Fruit fly (Drosophila melanogaster) whole organism, prepupa: ENCODE results near the gene CG1542.

Experiments used
- CG10631 ChIP-seq: fragments of 200-800 bp; sonication (Bioruptor generic); optimal IDR thresholded peaks from 2 replicates; lab custom pipeline; 2016; ENCODE audit warnings: missing biosample characterization, missing genetic modification characterization
- CG10669 ChIP-seq: fragments of 200-800 bp; sonication (Bioruptor generic); optimal IDR thresholded peaks from 3 replicates; lab custom pipeline; 2018; ENCODE audit warnings: missing biosample characterization, mild to moderate bottlenecking, missing genetic modification characterization, moderate library complexity
- CG11762 ChIP-seq: fragments of 200-800 bp; sonication (Bioruptor generic); optimal IDR thresholded peaks from 3 replicates; lab custom pipeline; 2016; ENCODE audit warnings: missing biosample characterization, missing genetic modification characterization; ENCODE audit not compliant: insufficient read depth
- CG11902 ChIP-seq: fragments of 200-800 bp; sonication (Bioruptor generic); optimal IDR thresholded peaks from 3 replicates; lab custom pipeline; 2016; ENCODE audit warnings: missing biosample characterization, missing genetic modification characterization
- CG1621 ChIP-seq: fragments of 200-800 bp; sonication (Bioruptor generic); optimal IDR thresholded peaks from 3 replicates; lab custom pipeline; 2018; ENCODE audit warnings: missing biosample characterization, mild to moderate bottlenecking, missing genetic modification characterization
- CG16779 ChIP-seq: fragments of 200-800 bp; sonication (Bioruptor generic); optimal IDR thresholded peaks from 3 replicates; lab custom pipeline; 2017; ENCODE audit warnings: missing biosample characterization, mild to moderate bottlenecking, missing genetic modification characterization
- CG31627 ChIP-seq: fragments of 200-800 bp; sonication (Bioruptor generic); optimal IDR thresholded peaks from 3 replicates; lab custom pipeline; 2016; ENCODE audit warnings: missing biosample characterization, missing genetic modification characterization
- CG34406 ChIP-seq: fragments of 200-800 bp; sonication (Bioruptor generic); optimal IDR thresholded peaks from 3 replicates; lab custom pipeline; 2016; ENCODE audit warnings: missing biosample characterization, missing genetic modification characterization
- CG3919 ChIP-seq: fragments of 200-800 bp; sonication (Bioruptor generic); optimal IDR thresholded peaks from 3 replicates; lab custom pipeline; 2016; ENCODE audit warnings: missing biosample characterization, missing genetic modification characterization
- CG4318 ChIP-seq: fragments of 200-800 bp; sonication (Bioruptor generic); optimal IDR thresholded peaks from 3 replicates; lab custom pipeline; 2017; ENCODE audit warnings: missing biosample characterization, mild to moderate bottlenecking, missing genetic modification characterization
- CG6163 ChIP-seq: fragments of 200-800 bp; sonication (Bioruptor generic); IDR thresholded peaks from 3 replicates; pipeline ENCODE4 v1.3.6; 2022; ENCODE audit warnings: missing biosample characterization, missing genetic modification characterization
- CG6276 ChIP-seq: fragments of 200-800 bp; sonication (Bioruptor generic); optimal IDR thresholded peaks from 2 replicates; lab custom pipeline; 2017; ENCODE audit warnings: missing biosample characterization, mild to moderate bottlenecking, missing genetic modification characterization
- CG6792 ChIP-seq: fragments of 200-800 bp; sonication (Bioruptor generic); optimal IDR thresholded peaks from 3 replicates; lab custom pipeline; 2016; ENCODE audit warnings: missing biosample characterization, missing genetic modification characterization
- CG6808 ChIP-seq: fragments of 200-800 bp; sonication (Bioruptor generic); optimal IDR thresholded peaks from 3 replicates; lab custom pipeline; 2017; ENCODE audit warnings: missing biosample characterization, missing genetic modification characterization, mild to moderate bottlenecking, moderate library complexity, missing genetic modification reagents
- CG6854 ChIP-seq: fragments of 200-800 bp; sonication (Bioruptor generic); optimal IDR thresholded peaks from 2 replicates; lab custom pipeline; 2017; ENCODE audit warnings: missing biosample characterization, mild to moderate bottlenecking, missing genetic modification characterization
- CG7368 ChIP-seq: fragments of 200-800 bp; sonication (Bioruptor generic); optimal IDR thresholded peaks from 3 replicates; lab custom pipeline; 2016; ENCODE audit warnings: missing biosample characterization, missing genetic modification characterization
- CG8119 ChIP-seq: fragments of 200-800 bp; sonication (Bioruptor generic); IDR thresholded peaks from 3 replicates; pipeline ENCODE4 v1.3.6; 2022; ENCODE audit warnings: missing biosample characterization, missing genetic modification characterization
- CG8319 ChIP-seq: fragments of 200-800 bp; sonication (Bioruptor generic); optimal IDR thresholded peaks from 3 replicates; lab custom pipeline; 2016; ENCODE audit warnings: missing biosample characterization, missing genetic modification characterization
- CG8632 ChIP-seq: fragments of 200-800 bp; sonication (Bioruptor generic); optimal IDR thresholded peaks from 3 replicates; lab custom pipeline; 2016; ENCODE audit warnings: missing biosample characterization, missing genetic modification characterization
- CG9139 ChIP-seq: fragments of 200-800 bp; sonication (Bioruptor generic); optimal IDR thresholded peaks from 3 replicates; lab custom pipeline; 2017; ENCODE audit warnings: missing biosample characterization, mild to moderate bottlenecking, missing genetic modification characterization
- Eip75B ChIP-seq: fragments of 200-800 bp; sonication (Bioruptor generic); optimal IDR thresholded peaks from 3 replicates; lab custom pipeline; 2016; ENCODE audit warnings: missing biosample characterization, missing genetic modification characterization
- Eip78C ChIP-seq: fragments of 200-800 bp; sonication (Bioruptor generic); peaks from one replicate; lab custom pipeline; 2016; ENCODE audit warnings: missing biosample characterization, missing genetic modification characterization
- Ets21C ChIP-seq: fragments of 200-800 bp; sonication (Bioruptor generic); optimal IDR thresholded peaks from 3 replicates; lab custom pipeline; 2016; ENCODE audit warnings: missing biosample characterization, missing genetic modification characterization
- Ets96B ChIP-seq: fragments of 200-800 bp; optimal IDR thresholded peaks from 2 replicates; lab custom pipeline; 2019; ENCODE audit warnings: missing biosample characterization, mild to moderate bottlenecking, missing genetic modification characterization, moderate library complexity
- Gug ChIP-seq: fragments of 200-800 bp; sonication (Bioruptor generic); IDR thresholded peaks from 2 replicates; pipeline ENCODE4 v1.3.6; 2022; ENCODE audit warnings: missing biosample characterization, missing genetic modification characterization
- Hr38 ChIP-seq: sonication (Bioruptor generic); optimal IDR thresholded peaks from 2 replicates; lab custom pipeline; 2016; ENCODE audit warnings: missing biosample characterization, missing genetic modification characterization
- Hr39 ChIP-seq: fragments of 200-800 bp; sonication (Bioruptor generic); optimal IDR thresholded peaks from 2 replicates; lab custom pipeline; 2016; ENCODE audit warnings: missing biosample characterization, missing genetic modification characterization
- OdsH ChIP-seq: fragments of 200-800 bp; sonication (Bioruptor generic); optimal IDR thresholded peaks from 3 replicates; lab custom pipeline; 2016; ENCODE audit warnings: missing biosample characterization, missing genetic modification characterization
- Smox ChIP-seq: fragments of 200-800 bp; sonication (Bioruptor generic); optimal IDR thresholded peaks from 3 replicates; lab custom pipeline; 2016; ENCODE audit warnings: missing biosample characterization, missing genetic modification characterization
- Sox14 ChIP-seq: fragments of 200-800 bp; sonication (Bioruptor generic); optimal IDR thresholded peaks from 3 replicates; lab custom pipeline; 2016; ENCODE audit warnings: missing biosample characterization, missing genetic modification characterization
- Sox15 ChIP-seq: fragments of 200-800 bp; sonication (Bioruptor generic); optimal IDR thresholded peaks from 3 replicates; lab custom pipeline; 2016; ENCODE audit warnings: missing biosample characterization, missing genetic modification characterization
- achi ChIP-seq: fragments of 200-800 bp; sonication (Bioruptor generic); optimal IDR thresholded peaks from 3 replicates; lab custom pipeline; 2016; ENCODE audit warnings: missing biosample characterization, missing genetic modification characterization
- acj6 ChIP-seq: fragments of 200-800 bp; sonication (Bioruptor generic); optimal IDR thresholded peaks from 3 replicates; lab custom pipeline; 2016; ENCODE audit warnings: missing biosample characterization, missing genetic modification characterization
- cyc ChIP-seq: fragments of 200-800 bp; sonication (Bioruptor generic); optimal IDR thresholded peaks from 3 replicates; lab custom pipeline; 2016; ENCODE audit warnings: missing biosample characterization, missing genetic modification characterization
- dac ChIP-seq: fragments of 200-800 bp; sonication (Bioruptor generic); optimal IDR thresholded peaks from 2 replicates; lab custom pipeline; 2017; ENCODE audit warnings: missing biosample characterization, mild to moderate bottlenecking, missing genetic modification characterization
- eg ChIP-seq: fragments of 200-800 bp; sonication (Bioruptor generic); IDR thresholded peaks from 3 replicates; pipeline ENCODE4 v1.3.6; 2022; ENCODE audit warnings: missing biosample characterization, missing genetic modification characterization
- esn ChIP-seq: fragments of 200-800 bp; sonication (Bioruptor generic); optimal IDR thresholded peaks from 2 replicates; lab custom pipeline; 2016; ENCODE audit warnings: missing biosample characterization, mild to moderate bottlenecking, missing genetic modification characterization, moderate library complexity
- fd59A ChIP-seq: fragments of 200-800 bp; sonication (Bioruptor generic); optimal IDR thresholded peaks from 2 replicates; lab custom pipeline; 2017; ENCODE audit warnings: missing biosample characterization, mild to moderate bottlenecking, missing genetic modification characterization, missing genetic modification reagents
- fd85E ChIP-seq: fragments of 200-800 bp; sonication (Bioruptor generic); optimal IDR thresholded peaks from 3 replicates; lab custom pipeline; 2016; ENCODE audit warnings: missing biosample characterization, missing genetic modification characterization
- fkh ChIP-seq: fragments of 200-800 bp; sonication (Bioruptor generic); optimal IDR thresholded peaks from 3 replicates; lab custom pipeline; 2017; ENCODE audit warnings: missing biosample characterization, mild to moderate bottlenecking, missing genetic modification characterization, moderate library complexity
- lz ChIP-seq: fragments of 200-800 bp; sonication (Bioruptor generic); optimal IDR thresholded peaks from 3 replicates; lab custom pipeline; 2016; ENCODE audit warnings: missing biosample characterization, missing genetic modification characterization
- net ChIP-seq: fragments of 200-800 bp; sonication (Bioruptor generic); optimal IDR thresholded peaks from 3 replicates; lab custom pipeline; 2016; ENCODE audit warnings: missing biosample characterization, missing genetic modification characterization
- salr ChIP-seq, 2 experiments: fragments of 200-800 bp; sonication (Bioruptor generic); optimal IDR thresholded peaks; 3 replicates each; lab custom pipeline; 2016 to 2018; ENCODE audit warnings: missing biosample characterization in 2 of 2, missing genetic modification characterization in 2 of 2, mild to moderate bottlenecking in 1 of 2
- spab ChIP-seq: fragments of 200-800 bp; sonication (Bioruptor generic); optimal IDR thresholded peaks from 2 replicates; lab custom pipeline; 2017; ENCODE audit warnings: missing biosample characterization, mild to moderate bottlenecking, missing genetic modification characterization, missing genetic modification reagents
- ss ChIP-seq, 2 experiments: fragments of 200-800 bp; sonication (Bioruptor generic); optimal IDR thresholded peaks; 2 replicates in 1 of 2; 3 replicates in 1 of 2; lab custom pipeline; 2017 to 2018; ENCODE audit warnings: mild to moderate bottlenecking in 2 of 2, missing biosample characterization in 2 of 2, missing genetic modification characterization in 2 of 2, moderate library complexity in 1 of 2
- topi ChIP-seq: fragments of 200-800 bp; sonication (Bioruptor generic); optimal IDR thresholded peaks from 3 replicates; lab custom pipeline; 2016; ENCODE audit warnings: missing biosample characterization, missing genetic modification characterization
- vri ChIP-seq: fragments of 200-800 bp; sonication (Bioruptor generic); optimal IDR thresholded peaks from 3 replicates; lab custom pipeline; 2016; ENCODE audit warnings: missing biosample characterization, mild to moderate bottlenecking, missing genetic modification characterization

CG1542 gene

dm6 chr3R:31221337-31222047 is 8.2 kb downstream of the CG1542 start (continued):
- TF ChIP-seq Hr38, result no peak
- no peak for TF ChIP-seq acj6 (GFP tag; lab: Kevin White, UChicago)
- TF ChIP-seq CG6808 (GFP tag; lab: Kevin White, UChicago), result peak; percentile 83
- TF ChIP-seq CG16779, result peak; percentile 86

- peak; percentile 71 for TF ChIP-seq OdsH (GFP tag; lab: Kevin White, UChicago)
- peak; percentile 79 for TF ChIP-seq esn
- peak; percentile 72 for TF ChIP-seq Smox (GFP tag; lab: Kevin White, UChicago)
- peak; percentile 60 for TF ChIP-seq CG3919
- peak; percentile 61 for TF ChIP-seq CG6808 (GFP tag; lab: Kevin White, UChicago)
- TF ChIP-seq fkh, result peak; percentile 10
- TF ChIP-seq CG11902 (GFP tag; lab: Kevin White, UChicago), result peak; percentile 34
- TF ChIP-seq Sox15 (GFP tag; lab: Kevin White, UChicago), result peak; percentile 48
- peak; percentile 91 for TF ChIP-seq Eip78C (GFP tag; lab: Kevin White, UChicago)
- peak; percentile 57 for TF ChIP-seq CG8632 (GFP tag; lab: Kevin White, UChicago)
- TF ChIP-seq ss (GFP tag; optimal IDR thresholded peaks at IDR 0.05; lab: Kevin White, UChicago), result peak; percentile 31 to 59
- TF ChIP-seq CG10669 (GFP tag; lab: Kevin White, UChicago), result peak; percentile 66
- TF ChIP-seq lz (GFP tag; lab: Kevin White, UChicago), result peak; percentile 79
- peak; percentile 43 for TF ChIP-seq CG7368 (GFP tag; lab: Kevin White, UChicago)
- TF ChIP-seq CG11762 (GFP tag; lab: Kevin White, UChicago), result no peak
- TF ChIP-seq Hr38, result no peak
- TF ChIP-seq CG8319 (GFP tag; lab: Kevin White, UChicago), result peak; percentile 42
- peak; percentile 78 for TF ChIP-seq CG31627 (GFP tag; lab: Kevin White, UChicago)
- TF ChIP-seq CG1621, result peak; percentile 40
- TF ChIP-seq topi, result peak; percentile 64
- TF ChIP-seq CG6854 (GFP tag; lab: Kevin White, UChicago), result no peak
- peak; percentile 62 for TF ChIP-seq achi (GFP tag; lab: Kevin White, UChicago)
- TF ChIP-seq acj6 (GFP tag; lab: Kevin White, UChicago), result peak; percentile 66
- no peak for TF ChIP-seq CG8119
- peak; percentile 79 for TF ChIP-seq vri (GFP tag; lab: Kevin White, UChicago)
- no peak for TF ChIP-seq CG9139 (GFP tag; lab: Kevin White, UChicago)
- TF ChIP-seq cyc (GFP tag; lab: Kevin White, UChicago), result peak; percentile 61
- no peak for TF ChIP-seq CG6163 (GFP tag; lab: Robert Waterston, UW)
- TF ChIP-seq Hr39, result peak; percentile 79
- peak; percentile 71 for TF ChIP-seq Ets21C (GFP tag; lab: Kevin White, UChicago)
- TF ChIP-seq CG34406 (GFP tag; lab: Kevin White, UChicago), result peak; percentile 47
- no peak for TF ChIP-seq CG4318 (GFP tag; lab: Kevin White, UChicago)
- TF ChIP-seq CG6792 (GFP tag; lab: Kevin White, UChicago), result peak; percentile 75
- peak; percentile 64 for TF ChIP-seq fd59A (GFP tag; lab: Kevin White, UChicago)
- peak; percentile 32 for TF ChIP-seq CG6276
- TF ChIP-seq fd85E, result no peak
- TF ChIP-seq net, result peak; percentile 69
- peak; percentile 62 for TF ChIP-seq CG10631 (GFP tag; lab: Kevin White, UChicago)
- peak; percentile 41 for TF ChIP-seq spab (GFP tag; lab: Kevin White, UChicago)
- TF ChIP-seq Sox14 (GFP tag; lab: Kevin White, UChicago), result peak; percentile 72
- peak; percentile 75 for TF ChIP-seq Eip75B
- peak; percentile 44 for TF ChIP-seq dac
- TF ChIP-seq Ets96B (tag; lab: Kevin White, UChicago), result peak; percentile 66
- no peak for TF ChIP-seq Gug (GFP tag; lab: Robert Waterston, UW)
- TF ChIP-seq eg (GFP tag; lab: Robert Waterston, UW), result no peak
- peak; percentile 28 to 40 for TF ChIP-seq salr (GFP tag; optimal IDR thresholded peaks at IDR 0.05; lab: Kevin White, UChicago)
Measured at dm6 chr3R:31222125-31222889, 9.0 kb downstream of the CG1542 start.
